Fruit fly (Drosophila melanogaster) whole organism, prepupa: ENCODE data around the gene Ino80.

Source experiments
- CG10631 ChIP-seq: fragments of 200-800 bp; sonication (Bioruptor generic); optimal IDR thresholded peaks from 2 replicates; lab custom pipeline; 2016; ENCODE audit warnings: missing biosample characterization, missing genetic modification characterization
- CG10669 ChIP-seq: fragments of 200-800 bp; sonication (Bioruptor generic); optimal IDR thresholded peaks from 3 replicates; lab custom pipeline; 2018; ENCODE audit warnings: missing biosample characterization, mild to moderate bottlenecking, missing genetic modification characterization, moderate library complexity
- CG11902 ChIP-seq: fragments of 200-800 bp; sonication (Bioruptor generic); optimal IDR thresholded peaks from 3 replicates; lab custom pipeline; 2016; ENCODE audit warnings: missing biosample characterization, missing genetic modification characterization
- CG15336 ChIP-seq: fragments of 200-800 bp; sonication (Bioruptor generic); IDR thresholded peaks from 2 replicates; pipeline ENCODE4 v1.3.6; 2022; ENCODE audit warnings: missing biosample characterization, missing genetic modification characterization
- CG16779 ChIP-seq: fragments of 200-800 bp; sonication (Bioruptor generic); optimal IDR thresholded peaks from 3 replicates; lab custom pipeline; 2017; ENCODE audit warnings: missing biosample characterization, mild to moderate bottlenecking, missing genetic modification characterization
- CG31627 ChIP-seq: fragments of 200-800 bp; sonication (Bioruptor generic); optimal IDR thresholded peaks from 3 replicates; lab custom pipeline; 2016; ENCODE audit warnings: missing biosample characterization, missing genetic modification characterization
- CG32006 ChIP-seq: fragments of 200-800 bp; sonication (Bioruptor generic); optimal IDR thresholded peaks from 3 replicates; lab custom pipeline; 2017; ENCODE audit warnings: missing biosample characterization, mild to moderate bottlenecking, missing genetic modification characterization
- CG6163 ChIP-seq: fragments of 200-800 bp; sonication (Bioruptor generic); IDR thresholded peaks from 3 replicates; pipeline ENCODE4 v1.3.6; 2022; ENCODE audit warnings: missing biosample characterization, missing genetic modification characterization
- CG6276 ChIP-seq: fragments of 200-800 bp; sonication (Bioruptor generic); optimal IDR thresholded peaks from 2 replicates; lab custom pipeline; 2017; ENCODE audit warnings: missing biosample characterization, mild to moderate bottlenecking, missing genetic modification characterization
- CG6808 ChIP-seq: fragments of 200-800 bp; sonication (Bioruptor generic); optimal IDR thresholded peaks from 3 replicates; lab custom pipeline; 2017; ENCODE audit warnings: missing biosample characterization, missing genetic modification characterization, mild to moderate bottlenecking, moderate library complexity, missing genetic modification reagents
- CG7368 ChIP-seq: fragments of 200-800 bp; sonication (Bioruptor generic); optimal IDR thresholded peaks from 3 replicates; lab custom pipeline; 2016; ENCODE audit warnings: missing biosample characterization, missing genetic modification characterization
- CG8119 ChIP-seq: fragments of 200-800 bp; sonication (Bioruptor generic); IDR thresholded peaks from 3 replicates; pipeline ENCODE4 v1.3.6; 2022; ENCODE audit warnings: missing biosample characterization, missing genetic modification characterization
- CG8632 ChIP-seq: fragments of 200-800 bp; sonication (Bioruptor generic); optimal IDR thresholded peaks from 3 replicates; lab custom pipeline; 2016; ENCODE audit warnings: missing biosample characterization, missing genetic modification characterization
- Eip78C ChIP-seq: fragments of 200-800 bp; sonication (Bioruptor generic); peaks from one replicate; lab custom pipeline; 2016; ENCODE audit warnings: missing biosample characterization, missing genetic modification characterization
- Eip93F ChIP-seq: fragments of 200-800 bp; sonication (Bioruptor generic); optimal IDR thresholded peaks from 2 replicates; lab custom pipeline; 2016; ENCODE audit warnings: missing biosample characterization, mild to moderate bottlenecking, missing genetic modification characterization
- Ets21C ChIP-seq: fragments of 200-800 bp; sonication (Bioruptor generic); optimal IDR thresholded peaks from 3 replicates; lab custom pipeline; 2016; ENCODE audit warnings: missing biosample characterization, missing genetic modification characterization
- Ets96B ChIP-seq: fragments of 200-800 bp; optimal IDR thresholded peaks from 2 replicates; lab custom pipeline; 2019; ENCODE audit warnings: missing biosample characterization, mild to moderate bottlenecking, missing genetic modification characterization, moderate library complexity
- Hr39 ChIP-seq: fragments of 200-800 bp; sonication (Bioruptor generic); optimal IDR thresholded peaks from 2 replicates; lab custom pipeline; 2016; ENCODE audit warnings: missing biosample characterization, missing genetic modification characterization
- Sox102F ChIP-seq: fragments of 200-800 bp; sonication (Bioruptor generic); optimal IDR thresholded peaks from 2 replicates; lab custom pipeline; 2016; ENCODE audit warnings: missing biosample characterization, mild to moderate bottlenecking, missing genetic modification characterization
- Sox15 ChIP-seq: fragments of 200-800 bp; sonication (Bioruptor generic); optimal IDR thresholded peaks from 3 replicates; lab custom pipeline; 2016; ENCODE audit warnings: missing biosample characterization, missing genetic modification characterization
- achi ChIP-seq: fragments of 200-800 bp; sonication (Bioruptor generic); optimal IDR thresholded peaks from 3 replicates; lab custom pipeline; 2016; ENCODE audit warnings: missing biosample characterization, missing genetic modification characterization
- cyc ChIP-seq: fragments of 200-800 bp; sonication (Bioruptor generic); optimal IDR thresholded peaks from 3 replicates; lab custom pipeline; 2016; ENCODE audit warnings: missing biosample characterization, missing genetic modification characterization
- eg ChIP-seq: fragments of 200-800 bp; sonication (Bioruptor generic); IDR thresholded peaks from 3 replicates; pipeline ENCODE4 v1.3.6; 2022; ENCODE audit warnings: missing biosample characterization, missing genetic modification characterization
- esn ChIP-seq: fragments of 200-800 bp; sonication (Bioruptor generic); optimal IDR thresholded peaks from 2 replicates; lab custom pipeline; 2016; ENCODE audit warnings: missing biosample characterization, mild to moderate bottlenecking, missing genetic modification characterization, moderate library complexity
- fkh ChIP-seq: fragments of 200-800 bp; sonication (Bioruptor generic); optimal IDR thresholded peaks from 3 replicates; lab custom pipeline; 2017; ENCODE audit warnings: missing biosample characterization, mild to moderate bottlenecking, missing genetic modification characterization, moderate library complexity
- lz ChIP-seq: fragments of 200-800 bp; sonication (Bioruptor generic); optimal IDR thresholded peaks from 3 replicates; lab custom pipeline; 2016; ENCODE audit warnings: missing biosample characterization, missing genetic modification characterization
- pdm3 ChIP-seq: fragments of 200-800 bp; sonication (Bioruptor generic); optimal IDR thresholded peaks from 3 replicates; lab custom pipeline; 2016; ENCODE audit warnings: missing biosample characterization, missing genetic modification characterization
- ss ChIP-seq, 2 experiments: fragments of 200-800 bp; sonication (Bioruptor generic); optimal IDR thresholded peaks; 2 replicates in 1 of 2; 3 replicates in 1 of 2; lab custom pipeline; 2017 to 2018; ENCODE audit warnings: mild to moderate bottlenecking in 2 of 2, missing biosample characterization in 2 of 2, missing genetic modification characterization in 2 of 2, moderate library complexity in 1 of 2
- topi ChIP-seq: fragments of 200-800 bp; sonication (Bioruptor generic); optimal IDR thresholded peaks from 3 replicates; lab custom pipeline; 2016; ENCODE audit warnings: missing biosample characterization, missing genetic modification characterization

Ino80 gene

dm6 chr3R:19321457-19322172, 81.3 kb downstream of the Ino80 start (continued):
- peak; percentile 89 for TF ChIP-seq CG6163
- TF ChIP-seq topi (GFP tag; lab: Kevin White, UChicago) = peak; percentile 10
- peak; percentile 97 to 99 for TF ChIP-seq ss (GFP tag; optimal IDR thresholded peaks at IDR 0.05; lab: Kevin White, UChicago)
- TF ChIP-seq Hr39 (GFP tag; lab: Kevin White, UChicago) = no peak
- TF ChIP-seq CG8119 = peak; percentile 17
- peak; percentile 16 for TF ChIP-seq CG8632 (GFP tag; lab: Kevin White, UChicago)
- TF ChIP-seq CG15336 (GFP tag; lab: Robert Waterston, UW) = peak; percentile 43; the same call in 1 of the 2 replicates
- TF ChIP-seq achi (GFP tag; lab: Kevin White, UChicago) = peak; percentile 34
- peak; percentile 44 for TF ChIP-seq CG7368 (GFP tag; lab: Kevin White, UChicago)
- peak; percentile 10 for TF ChIP-seq esn (GFP tag; lab: Kevin White, UChicago)
- no peak for TF ChIP-seq CG31627 (GFP tag; lab: Kevin White, UChicago)
- peak; percentile 63 for TF ChIP-seq CG6276 (GFP tag; lab: Kevin White, UChicago)
- TF ChIP-seq CG16779 (tag; lab: Kevin White, UChicago) = peak; percentile 71
- TF ChIP-seq Eip93F (GFP tag; lab: Kevin White, UChicago) = no peak
- peak; percentile 42 for TF ChIP-seq CG10631 (GFP tag; lab: Kevin White, UChicago)
- peak; percentile 36 for TF ChIP-seq pdm3 (GFP tag; lab: Kevin White, UChicago)
- TF ChIP-seq CG6808 (GFP tag; lab: Kevin White, UChicago) = peak; percentile 94
- peak; percentile 80 for TF ChIP-seq Eip78C (GFP tag; lab: Kevin White, UChicago)
- no peak for TF ChIP-seq lz (GFP tag; lab: Kevin White, UChicago)
- TF ChIP-seq CG10669 (GFP tag; lab: Kevin White, UChicago) = peak; percentile 80
- TF ChIP-seq Sox102F = peak; percentile 44
- TF ChIP-seq, all 60 proteins: peak for 47

dm6 chr3R:19319433-19319832, 83.5 kb downstream of the Ino80 start:
- TF ChIP-seq CG32006 = no peak
- TF ChIP-seq eg (GFP tag; lab: Robert Waterston, UW) = no peak
- no peak for TF ChIP-seq CG6276 (GFP tag; lab: Kevin White, UChicago)
- no peak for TF ChIP-seq CG11902 (GFP tag; lab: Kevin White, UChicago)
- TF ChIP-seq cyc = no peak
- no peak for TF ChIP-seq fkh (GFP tag; lab: Kevin White, UChicago)
- no peak for TF ChIP-seq Ets96B (tag; lab: Kevin White, UChicago)
- TF ChIP-seq CG6163 = no peak
- TF ChIP-seq Sox15 (GFP tag; lab: Kevin White, UChicago) = no peak
- no peak for TF ChIP-seq CG31627 (GFP tag; lab: Kevin White, UChicago)
- no peak for TF ChIP-seq Ets21C
- no peak for TF ChIP-seq CG10669 (GFP tag; lab: Kevin White, UChicago)
- TF ChIP-seq, all 60 proteins: peak for 0
